Worm (Caenorhabditis elegans) whole organism, L1 larva: Measurements from ENCODE around the gene npr-43.

ENCODE experiments used
- C04F5.9 ChIP-seq: sonication (generic microtip); optimal IDR thresholded peaks from 2 replicates; lab custom pipeline; 2016; ENCODE audit warnings: missing genetic modification characterization, missing compliant biosample characterization
- F16B12.6 ChIP-seq: fragments of 150-350 bp; optimal IDR thresholded peaks from 2 replicates; lab custom pipeline; 2014; ENCODE audit warnings: missing biosample characterization, missing genetic modification characterization
- Y116A8C.19 ChIP-seq: sonication (generic microtip); optimal IDR thresholded peaks from 2 replicates; lab custom pipeline; 2016; ENCODE audit warnings: missing compliant biosample characterization, missing genetic modification characterization, borderline replicate concordance
- aha-1 ChIP-seq: fragments of 150-350 bp; optimal IDR thresholded peaks from 2 replicates; lab custom pipeline; 2014; ENCODE audit warnings: missing biosample characterization, missing genetic modification characterization
- alr-1 ChIP-seq: fragments of 200-800 bp; sonication (Bioruptor generic); optimal IDR thresholded peaks from 2 replicates; lab custom pipeline; 2018; ENCODE audit warnings: borderline replicate concordance, mild to moderate bottlenecking, missing genetic modification characterization, missing compliant biosample characterization
- aly-2 ChIP-seq: fragments of 150-350 bp; optimal IDR thresholded peaks from 2 replicates; lab custom pipeline; 2014; ENCODE audit warnings: missing biosample characterization, missing genetic modification characterization
- ces-1 ChIP-seq: fragments of 150-350 bp; optimal IDR thresholded peaks from 2 replicates; lab custom pipeline; 2014; ENCODE audit warnings: missing biosample characterization, missing genetic modification reagents, missing genetic modification characterization
- dpl-1 ChIP-seq, 3 experiments: fragments of 150-350 bp in 2 of 3; sonication (generic microtip) in 1 of 3; optimal IDR thresholded peaks; 2 replicates each; lab custom pipeline; 2014 to 2017; ENCODE audit warnings: missing biosample characterization in 3 of 3, missing genetic modification characterization in 3 of 3, missing genetic modification reagents in 3 of 3
- dsc-1 ChIP-seq: sonication (generic microtip); optimal IDR thresholded peaks from 2 replicates; lab custom pipeline; 2016; ENCODE audit warnings: mild to moderate bottlenecking, missing genetic modification characterization, missing compliant biosample characterization
- efl-1 ChIP-seq, 4 experiments: fragments of 150-350 bp; optimal IDR thresholded peaks in 3 of 4; peaks in 1 of 4; 1 replicate in 1 of 4; 2 replicates in 3 of 4; lab custom pipeline; 2014; ENCODE audit warnings: missing biosample characterization in 2 of 4, missing genetic modification characterization in 2 of 4, missing genetic modification reagents in 2 of 4
- egl-13 ChIP-seq: sonication (generic microtip); optimal IDR thresholded peaks from 2 replicates; lab custom pipeline; 2016; ENCODE audit warnings: missing genotype, missing genetic modification reagents, missing genetic modification characterization, missing compliant biosample characterization
- egl-27 ChIP-seq, 2 experiments: fragments of 150-350 bp in 1 of 2; sonication (generic microtip); optimal IDR thresholded peaks; 3 replicates each; lab custom pipeline; 2017 to 2018; ENCODE audit warnings: missing biosample characterization in 2 of 2, missing genetic modification characterization in 2 of 2, missing genetic modification reagents in 2 of 2
- ets-5 ChIP-seq: fragments of 200-800 bp; sonication (Bioruptor generic); IDR thresholded peaks from 2 replicates; pipeline ENCODE4 v1.3.6; 2022; ENCODE audit warnings: missing genetic modification characterization, missing compliant biosample characterization
- fkh-10 ChIP-seq: sonication (generic microtip); optimal IDR thresholded peaks from 2 replicates; lab custom pipeline; 2017; ENCODE audit warnings: missing biosample characterization, missing genetic modification reagents, missing genetic modification characterization
- fkh-8 ChIP-seq: sonication (generic microtip); optimal IDR thresholded peaks from 2 replicates; lab custom pipeline; 2016; ENCODE audit warnings: mild to moderate bottlenecking, missing genetic modification characterization, missing compliant biosample characterization
- fos-1 ChIP-seq: fragments of 150-350 bp; optimal IDR thresholded peaks from 2 replicates; lab custom pipeline; 2014; ENCODE audit warnings: missing biosample characterization, missing genetic modification characterization
- hlh-17 ChIP-seq: fragments of 200-800 bp; sonication (Bioruptor generic); optimal IDR thresholded peaks from 2 replicates; lab custom pipeline; 2018; ENCODE audit warnings: missing genetic modification characterization, mild to moderate bottlenecking, missing compliant biosample characterization, moderate library complexity, borderline replicate concordance
- hpl-2 ChIP-seq: fragments of 150-350 bp; optimal IDR thresholded peaks from 2 replicates; lab custom pipeline; 2014; ENCODE audit warnings: missing biosample characterization, missing genetic modification reagents, missing genetic modification characterization
- irx-1 ChIP-seq: sonication (generic microtip); optimal IDR thresholded peaks from 2 replicates; lab custom pipeline; 2016; ENCODE audit warnings: missing genetic modification characterization, missing compliant biosample characterization
- lin-13 ChIP-seq: fragments of 150-350 bp; optimal IDR thresholded peaks from 2 replicates; lab custom pipeline; 2014; ENCODE audit warnings: missing biosample characterization, missing genetic modification reagents, missing genetic modification characterization
- lir-3 ChIP-seq: sonication (generic microtip); optimal IDR thresholded peaks from 2 replicates; lab custom pipeline; 2016; ENCODE audit warnings: mild to moderate bottlenecking, missing genetic modification characterization, moderate library complexity, missing compliant biosample characterization; ENCODE audit not compliant: poor library complexity
- lsy-2 ChIP-seq, 2 experiments: fragments of 150-350 bp; optimal IDR thresholded peaks; 2 replicates each; lab custom pipeline; 2014; ENCODE audit warnings: missing biosample characterization in 2 of 2, missing genetic modification characterization in 2 of 2
- mab-9 ChIP-seq: fragments of 200-800 bp; sonication (Bioruptor generic); IDR thresholded peaks from 2 replicates; pipeline ENCODE4 v1.3.6; 2022; ENCODE audit warnings: missing genetic modification reagents, missing genetic modification characterization, missing compliant biosample characterization
- mef-2 ChIP-seq: fragments of 150-350 bp; optimal IDR thresholded peaks from 2 replicates; lab custom pipeline; 2014; ENCODE audit warnings: missing biosample characterization, missing genetic modification characterization
- mep-1 ChIP-seq: fragments of 150-350 bp; optimal IDR thresholded peaks from 2 replicates; lab custom pipeline; 2014; ENCODE audit warnings: missing biosample characterization, missing genetic modification characterization
- nhr-11 ChIP-seq: fragments of 150-350 bp; optimal IDR thresholded peaks from 2 replicates; lab custom pipeline; 2014; ENCODE audit warnings: missing biosample characterization, missing genetic modification characterization
- nhr-12 ChIP-seq: sonication (generic microtip); optimal IDR thresholded peaks from 2 replicates; lab custom pipeline; 2017; ENCODE audit warnings: missing biosample characterization, missing genetic modification characterization
- nhr-19 ChIP-seq: fragments of 200-800 bp; sonication (Bioruptor generic); conservative IDR thresholded peaks from 2 replicates; pipeline ENCODE4 v1.3.6; 2022; ENCODE audit warnings: missing genetic modification characterization, missing compliant biosample characterization
- nhr-20 ChIP-seq: sonication (generic microtip); optimal IDR thresholded peaks from 2 replicates; lab custom pipeline; 2016; ENCODE audit warnings: mild to moderate bottlenecking, missing genetic modification characterization, missing compliant biosample characterization
- nhr-237 ChIP-seq: fragments of 150-350 bp; optimal IDR thresholded peaks from 2 replicates; lab custom pipeline; 2014; ENCODE audit warnings: missing biosample characterization, missing genetic modification characterization
- nhr-28 ChIP-seq: fragments of 150-350 bp; optimal IDR thresholded peaks from 2 replicates; lab custom pipeline; 2014; ENCODE audit warnings: missing biosample characterization, missing genetic modification characterization
- nhr-71 ChIP-seq: sonication (generic microtip); optimal IDR thresholded peaks from 2 replicates; lab custom pipeline; 2016; ENCODE audit warnings: mild to moderate bottlenecking, missing genetic modification characterization, moderate library complexity, missing compliant biosample characterization
- nhr-77 ChIP-seq: fragments of 150-350 bp; optimal IDR thresholded peaks from 2 replicates; lab custom pipeline; 2014; ENCODE audit warnings: missing biosample characterization, missing genetic modification characterization
- nhr-90 ChIP-seq: sonication (generic microtip); optimal IDR thresholded peaks from 2 replicates; lab custom pipeline; 2016; ENCODE audit warnings: mild to moderate bottlenecking, missing genetic modification characterization, missing compliant biosample characterization; ENCODE audit not compliant: poor library complexity
- pqm-1 ChIP-seq: sonication (generic microtip); optimal IDR thresholded peaks from 3 replicates; lab custom pipeline; 2017; ENCODE audit warnings: missing biosample characterization, missing genetic modification characterization
- rnt-1 ChIP-seq: sonication (generic microtip); optimal IDR thresholded peaks from 2 replicates; lab custom pipeline; 2016; ENCODE audit warnings: mild to moderate bottlenecking, missing genetic modification characterization, moderate library complexity, missing compliant biosample characterization
- skn-1 ChIP-seq: fragments of 150-350 bp; optimal IDR thresholded peaks from 2 replicates; lab custom pipeline; 2014; ENCODE audit warnings: missing biosample characterization, missing genetic modification characterization
- snpc-4 ChIP-seq: fragments of 150-350 bp; optimal IDR thresholded peaks from 2 replicates; lab custom pipeline; 2014; ENCODE audit warnings: missing biosample characterization, missing genetic modification characterization
- snu-23 ChIP-seq: sonication (generic microtip); optimal IDR thresholded peaks from 2 replicates; lab custom pipeline; 2016; ENCODE audit warnings: missing genetic modification characterization, missing compliant biosample characterization
- sox-4 ChIP-seq: sonication (generic microtip); optimal IDR thresholded peaks from 2 replicates; lab custom pipeline; 2016; ENCODE audit warnings: missing genetic modification characterization, missing compliant biosample characterization
- sptf-1 ChIP-seq: fragments of 150-350 bp; optimal IDR thresholded peaks from 2 replicates; lab custom pipeline; 2014; ENCODE audit warnings: missing biosample characterization, missing genetic modification characterization
- sup-37 ChIP-seq: fragments of 200-800 bp; sonication (Bioruptor generic); optimal IDR thresholded peaks from 2 replicates; lab custom pipeline; 2018; ENCODE audit warnings: mild to moderate bottlenecking, missing genetic modification characterization, missing compliant biosample characterization
- tbx-2 ChIP-seq: sonication (generic microtip); optimal IDR thresholded peaks from 2 replicates; lab custom pipeline; 2016; ENCODE audit warnings: missing genetic modification characterization, missing compliant biosample characterization
- unc-130 ChIP-seq: fragments of 150-350 bp; optimal IDR thresholded peaks from 2 replicates; lab custom pipeline; 2017; ENCODE audit warnings: missing biosample characterization, missing genetic modification characterization, inconsistent platforms
- unc-30 ChIP-seq: sonication (generic microtip); optimal IDR thresholded peaks from 2 replicates; lab custom pipeline; 2017; ENCODE audit warnings: missing biosample characterization, missing genetic modification characterization
- unc-98 ChIP-seq: fragments of 200-800 bp; sonication (Bioruptor generic); IDR thresholded peaks from 2 replicates; pipeline ENCODE4 v1.3.6; 2022; ENCODE audit warnings: missing genetic modification characterization, missing compliant biosample characterization
- xbp-1 ChIP-seq: sonication (generic microtip); optimal IDR thresholded peaks from 2 replicates; lab custom pipeline; 2016; ENCODE audit warnings: missing genetic modification characterization, missing compliant biosample characterization

Gene npr-43

DNA sequence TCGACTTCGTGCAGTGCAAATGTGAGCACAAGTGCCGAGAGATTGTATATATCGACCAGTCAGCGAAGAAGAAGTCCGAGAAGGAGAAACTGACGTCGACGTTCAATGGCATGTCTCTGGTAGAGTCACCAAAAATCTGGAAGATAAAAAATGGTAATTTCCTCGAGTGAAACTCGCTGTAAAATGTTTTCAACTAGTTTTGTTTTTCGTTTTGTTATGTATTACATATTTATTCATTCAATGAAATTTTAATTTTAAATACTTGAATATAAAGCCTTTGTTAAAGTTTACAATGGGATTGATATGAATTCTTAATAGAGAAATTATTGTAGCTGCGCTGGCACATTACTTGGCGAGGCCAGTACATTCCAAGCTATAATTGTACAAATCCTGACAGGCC lies 41.0 kb upstream of the npr-43 start:
- TF ChIP-seq snpc-4 (no peak), efl-1 (optimal IDR thresholded peaks at IDR 0.05; lab: Kevin White, UChicago) (no peak), efl-1 (GFP tag; optimal IDR thresholded peaks at IDR 0.05 in 1 of 2; lab: Kevin White, UChicago) (peak in 1 of 2 experiments; percentile 34)

ce11 chrV:14417735-14418134 lies 38.8 kb upstream of the npr-43 start, which contains the start of the genes nxf-2 and set-31:
Gene nxf-2, minus strand, starts transcription at chrV:14417835.
Gene set-31, plus strand, starts transcription at chrV:14417903.
- TF ChIP-seq F16B12.6 (tag; lab: Kevin White, UChicago) (no peak), lsy-2 (tag; optimal IDR thresholded peaks at IDR 0.05; lab: Kevin White, UChicago) (peak in 1 of 2 experiments; percentile 12)

DNA sequence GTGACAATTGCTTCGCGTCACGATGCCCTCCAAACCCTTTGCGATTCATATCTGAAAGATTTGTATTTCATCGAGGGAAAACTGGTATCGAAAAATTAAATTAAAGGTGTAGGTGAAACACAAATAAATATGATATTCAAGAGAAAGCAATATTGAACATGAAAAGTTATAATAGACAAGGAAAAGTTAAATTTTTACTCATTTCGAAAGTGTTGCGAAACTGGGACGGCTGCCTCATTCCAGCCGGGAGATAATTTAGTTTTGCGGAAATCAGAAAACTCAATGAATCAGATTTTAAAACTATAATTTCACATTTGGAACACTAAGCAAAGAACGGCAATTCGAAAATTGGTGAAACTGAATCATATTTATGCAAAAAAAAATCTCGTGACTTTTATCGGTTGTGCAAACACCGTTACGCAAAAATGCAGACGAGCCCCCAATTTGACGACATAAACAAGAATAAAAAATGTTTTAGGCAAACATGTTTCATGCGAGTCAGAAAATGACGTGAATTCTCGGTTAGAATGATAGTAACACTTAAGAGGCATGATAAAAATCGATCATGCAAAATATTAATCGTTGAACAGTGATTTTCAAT lies 36.2 kb upstream of the npr-43 start, which contains the start of the genes nxf-1 and C15H11.11:
Gene nxf-1, minus strand, starts transcription at position 51 of the 601 bp plus-strand sequence.
Gene C15H11.11, plus strand, starts transcription at position 536 of the 601 bp plus-strand sequence.
- TF ChIP-seq efl-1 (optimal IDR thresholded peaks at IDR 0.05; lab: Kevin White, UChicago) = peak; percentile 69 to 77
- TF ChIP-seq efl-1 (GFP tag; optimal IDR thresholded peaks at IDR 0.05 in 1 of 2; lab: Kevin White, UChicago) = peak; percentile 75 to 97
- peak; percentile 14 for TF ChIP-seq lir-3 (tag; lab: Kevin White, UChicago)
- TF ChIP-seq nhr-12 (tag; lab: Kevin White, UChicago) = no peak
- TF ChIP-seq lin-13 (GFP tag; lab: Kevin White, UChicago) = peak; percentile 64
- peak; percentile 22 for TF ChIP-seq nhr-11
- TF ChIP-seq sox-4 (tag; lab: Kevin White, UChicago) = peak; percentile 1
- peak; percentile 75 for TF ChIP-seq nhr-19
- TF ChIP-seq nhr-90 (tag; lab: Kevin White, UChicago) = peak; percentile 79
- TF ChIP-seq aha-1 (tag; lab: Kevin White, UChicago) = no peak
- TF ChIP-seq aly-2 (tag; lab: Kevin White, UChicago) = no peak
- TF ChIP-seq unc-130 = peak; percentile 65
- TF ChIP-seq sup-37 = peak; percentile 17
- TF ChIP-seq alr-1 = no peak
- peak; percentile 11 for TF ChIP-seq fos-1 (tag; lab: Kevin White, UChicago)
- no peak for TF ChIP-seq hpl-2
- TF ChIP-seq unc-98 (GFP tag; lab: Robert Waterston, UW) = 0 out of 2 replicates have a peak, but pooled peaks have one; percentile 9
- TF ChIP-seq dpl-1 (GFP tag; optimal IDR thresholded peaks at IDR 0.05; lab: Kevin White, UChicago) = peak; percentile 59 to 78 (median 77)
- TF ChIP-seq nhr-20 (tag; lab: Kevin White, UChicago) = peak; percentile 83
- TF ChIP-seq xbp-1 (tag; lab: Kevin White, UChicago) = peak; percentile 76
- TF ChIP-seq skn-1 (tag; lab: Kevin White, UChicago) = peak; percentile 11
- peak; percentile 68 for TF ChIP-seq rnt-1 (tag; lab: Kevin White, UChicago)
- peak; percentile 24 for TF ChIP-seq fkh-8 (tag; lab: Kevin White, UChicago)
- peak; percentile 88 for TF ChIP-seq nhr-71 (tag; lab: Kevin White, UChicago)
- no peak for TF ChIP-seq egl-27 (tag; optimal IDR thresholded peaks at IDR 0.05; lab: Kevin White, UChicago)
- TF ChIP-seq hlh-17 = no peak
- TF ChIP-seq dsc-1 (tag; lab: Kevin White, UChicago) = peak; percentile 68
- peak; percentile 4 for TF ChIP-seq egl-13
- peak; percentile 89 for TF ChIP-seq mep-1 (tag; lab: Kevin White, UChicago)
- TF ChIP-seq tbx-2 (tag; lab: Kevin White, UChicago) = peak; percentile 74
- TF ChIP-seq nhr-28 (tag; lab: Kevin White, UChicago) = no peak
- TF ChIP-seq nhr-237 (tag; lab: Kevin White, UChicago) = no peak
- no peak for TF ChIP-seq mef-2 (tag; lab: Kevin White, UChicago)
- TF ChIP-seq fkh-10 = peak; percentile 33
- TF ChIP-seq ets-5 = no peak
- no peak for TF ChIP-seq C04F5.9 (tag; lab: Kevin White, UChicago)
- no peak for TF ChIP-seq pqm-1 (tag; lab: Kevin White, UChicago)
- TF ChIP-seq ces-1 (GFP tag; lab: Kevin White, UChicago) = no peak
- TF ChIP-seq unc-30 = no peak
- no peak for TF ChIP-seq nhr-77 (tag; lab: Kevin White, UChicago)
- no peak for TF ChIP-seq Y116A8C.19 (tag; lab: Kevin White, UChicago)
- no peak for TF ChIP-seq mab-9 (GFP tag; lab: Robert Waterston, UW)
- TF ChIP-seq irx-1 (tag; lab: Kevin White, UChicago) = peak; percentile 49
- TF ChIP-seq snu-23 = peak; percentile 85
- TF ChIP-seq lsy-2 (tag; optimal IDR thresholded peaks at IDR 0.05; lab: Kevin White, UChicago) = peak; percentile 78 to 79
- no peak for TF ChIP-seq sptf-1 (tag; lab: Kevin White, UChicago)
